Fruit fly (Drosophila melanogaster): ENCODE results near the gene CG6479.

Gene CG6479

DNA sequence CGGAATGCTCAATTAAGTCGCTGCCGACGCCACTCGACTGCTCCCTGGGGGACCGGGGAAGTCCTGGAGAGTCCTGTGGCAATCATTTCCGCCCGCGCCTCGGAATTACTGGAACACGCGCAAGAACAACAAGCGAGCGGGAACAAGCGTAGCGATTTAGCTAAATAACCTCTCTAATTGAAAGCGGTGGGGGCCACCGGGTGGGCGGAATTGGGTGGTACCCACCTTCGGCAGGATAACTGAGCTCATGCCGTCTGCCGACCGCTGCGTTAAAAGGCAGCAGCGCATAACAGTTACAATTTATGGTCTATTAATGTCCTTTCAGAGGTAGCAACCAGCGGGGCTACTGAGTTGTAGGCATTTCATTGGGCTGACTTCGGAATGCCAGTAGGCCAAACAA is 7.3 kb upstream of the CG6479 start:
- no peak for TF ChIP-seq psq (GFP tag; optimal IDR thresholded peaks at IDR 0.05)
- TF ChIP-seq jim (GFP tag; optimal IDR thresholded peaks at IDR 0.05), result no peak
- no peak for TF ChIP-seq Jra (GFP tag; optimal IDR thresholded peaks at IDR 0.05)
- TF ChIP-seq Hnf4 (GFP tag; optimal IDR thresholded peaks at IDR 0.05), result no peak
- no peak for TF ChIP-seq CG32264 (GFP tag; optimal IDR thresholded peaks at IDR 0.05)
- TF ChIP-seq brk (GFP tag; optimal IDR thresholded peaks at IDR 0.05), result no peak
- TF ChIP-seq GATAd (GFP tag; optimal IDR thresholded peaks at IDR 0.05), result no peak
- TF ChIP-seq Sp1 (GFP tag; optimal IDR thresholded peaks at IDR 0.05), result no peak
- no peak for TF ChIP-seq Myc (optimal IDR thresholded peaks at IDR 0.05)
- TF ChIP-seq Hr78 (GFP tag; optimal IDR thresholded peaks at IDR 0.05), result no peak
- no peak for TF ChIP-seq Dfd (GFP tag; optimal IDR thresholded peaks at IDR 0.05)
- no peak for TF ChIP-seq CrebA (GFP tag; optimal IDR thresholded peaks at IDR 0.05; ENCODE audit: borderline replicate concordance)
- TF ChIP-seq usp (GFP tag; optimal IDR thresholded peaks at IDR 0.05), result no peak
- no peak for TF ChIP-seq foxo (GFP tag; optimal IDR thresholded peaks at IDR 0.05)
- TF ChIP-seq Vsx2 (GFP tag; optimal IDR thresholded peaks at IDR 0.05; ENCODE audit: partially characterized antibody), result no peak
- no peak for TF ChIP-seq sage (GFP tag; optimal IDR thresholded peaks at IDR 0.05)
- no peak for TF ChIP-seq N (GFP tag; optimal IDR thresholded peaks at IDR 0.05)

- TF ChIP-seq CrebA (GFP tag; optimal IDR thresholded peaks at IDR 0.05; ENCODE audit: borderline replicate concordance) (no peak), fru (GFP tag; optimal IDR thresholded peaks at IDR 0.05) (no peak), Mio (GFP tag; optimal IDR thresholded peaks at IDR 0.05) (no peak), usp (GFP tag; optimal IDR thresholded peaks at IDR 0.05) (no peak), CG32264 (GFP tag; optimal IDR thresholded peaks at IDR 0.05) (no peak), Sp1 (GFP tag; optimal IDR thresholded peaks at IDR 0.05) (no peak), jim (GFP tag; optimal IDR thresholded peaks at IDR 0.05) (no peak), HLH106 (tag; optimal IDR thresholded peaks at IDR 0.05) (no peak), ey (GFP tag; optimal IDR thresholded peaks at IDR 0.05) (no peak), Dif (GFP tag; optimal IDR thresholded peaks at IDR 0.05; ENCODE audit: partially characterized antibody) (no peak), Myc (optimal IDR thresholded peaks at IDR 0.05) (no peak), OdsH (GFP tag; optimal IDR thresholded peaks at IDR 0.05) (no peak), dmrt93B (GFP tag; optimal IDR thresholded peaks at IDR 0.05) (no peak)
These were observed 5.5 kb upstream of the CG6479 start, which contains the start of gene brv2 for dm6 chr3L:17344596-17344995. TSS of gene brv2 (minus strand) at chr3L:17344696.

DNA sequence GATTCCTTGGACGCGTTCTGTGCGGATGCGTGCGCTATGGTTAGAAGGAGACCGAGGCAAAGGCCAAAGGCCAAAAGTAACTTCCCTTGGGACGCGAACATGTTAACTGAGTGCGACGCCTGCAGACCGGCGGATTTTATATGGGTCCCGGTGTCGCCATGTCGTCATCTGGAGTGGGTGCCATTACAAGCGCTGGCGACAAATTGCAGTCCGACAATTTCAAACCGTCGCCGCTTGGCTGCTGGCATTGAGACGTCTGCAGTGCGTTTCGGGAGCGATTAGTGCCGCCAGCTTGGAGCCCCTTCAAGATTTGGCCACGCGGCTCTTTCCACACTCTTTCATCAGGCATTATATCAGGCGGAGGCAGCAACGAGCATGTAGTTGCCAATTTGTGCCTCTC is 2.2 kb upstream of the CG6479 start, which contains the start of gene CG13727:
TSS of gene CG13727 (minus strand) at position 101 of the 400 bp plus-strand sequence.
- TF ChIP-seq pan (optimal IDR thresholded peaks at IDR 0.05) (no peak), CG32264 (GFP tag; optimal IDR thresholded peaks at IDR 0.05) (no peak), GATAd (GFP tag; optimal IDR thresholded peaks at IDR 0.05) (no peak), CrebA (GFP tag; optimal IDR thresholded peaks at IDR 0.05; ENCODE audit: borderline replicate concordance) (no peak), br (GFP tag; optimal IDR thresholded peaks at IDR 0.05) (no peak), Myc (optimal IDR thresholded peaks at IDR 0.05) (no peak), Jra (GFP tag; optimal IDR thresholded peaks at IDR 0.05) (no peak), OdsH (GFP tag; optimal IDR thresholded peaks at IDR 0.05) (no peak), Mio (GFP tag; optimal IDR thresholded peaks at IDR 0.05) (no peak), Rel (GFP tag; optimal IDR thresholded peaks at IDR 0.05) (no peak), Rel (tag; optimal IDR thresholded peaks at IDR 0.05) (no peak), sv (GFP tag; optimal IDR thresholded peaks at IDR 0.05) (no peak), lola (GFP tag; optimal IDR thresholded peaks at IDR 0.05) (no peak), sage (GFP tag; optimal IDR thresholded peaks at IDR 0.05) (no peak), h (GFP tag; optimal IDR thresholded peaks at IDR 0.05) (no peak), dmrt93B (GFP tag; optimal IDR thresholded peaks at IDR 0.05) (no peak), Dif (GFP tag; optimal IDR thresholded peaks at IDR 0.05; ENCODE audit: partially characterized antibody) (no peak), brk (GFP tag; optimal IDR thresholded peaks at IDR 0.05) (no peak), Hr78 (GFP tag; optimal IDR thresholded peaks at IDR 0.05) (no peak), Dfd (GFP tag; optimal IDR thresholded peaks at IDR 0.05) (no peak), psq (GFP tag; optimal IDR thresholded peaks at IDR 0.05) (no peak)

DNA sequence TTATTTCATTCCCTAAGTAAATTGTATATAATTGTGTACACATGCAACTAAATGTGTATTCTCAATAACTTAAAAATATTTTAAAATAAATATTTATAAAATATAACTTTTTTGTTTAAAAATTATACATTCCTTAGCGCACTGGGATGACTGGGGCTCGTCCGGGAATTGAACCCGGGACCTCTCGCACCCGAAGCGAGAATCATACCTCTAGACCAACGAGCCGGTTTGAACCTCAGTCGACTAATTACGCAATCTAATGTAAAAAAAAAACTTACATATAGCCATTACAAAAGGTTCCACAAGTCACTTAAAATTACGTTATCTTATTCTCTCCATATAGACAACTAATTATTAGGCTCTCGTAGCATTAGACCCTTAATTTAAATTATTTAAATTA is 694 bp upstream of the CG6479 start:
- TF ChIP-seq jim (GFP tag; optimal IDR thresholded peaks at IDR 0.05), result no peak
- no peak for TF ChIP-seq CrebA (GFP tag; optimal IDR thresholded peaks at IDR 0.05; ENCODE audit: borderline replicate concordance)
- TF ChIP-seq lola (GFP tag; optimal IDR thresholded peaks at IDR 0.05), result no peak
- no peak for TF ChIP-seq Mio (GFP tag; optimal IDR thresholded peaks at IDR 0.05)
- no peak for TF ChIP-seq dl (GFP tag; optimal IDR thresholded peaks at IDR 0.05; ENCODE audit: insufficient read depth in 1 of 2, partially characterized antibody in 2 of 2)
- TF ChIP-seq Dif (GFP tag; optimal IDR thresholded peaks at IDR 0.05; ENCODE audit: partially characterized antibody), result no peak

Data from whole organism, wandering third instar larva.